Worm (Caenorhabditis elegans) whole organism, young adult: Measurements from ENCODE around the gene B0507.3.

ENCODE experiments used
- B0336.3 ChIP-seq: fragments of 200-800 bp; sonication (Bioruptor generic); IDR thresholded peaks from 2 replicates; pipeline ENCODE4 v1.3.6; 2022; ENCODE audit warnings: missing genetic modification characterization, missing compliant biosample characterization
- C06A6.2 ChIP-seq: fragments of 200-800 bp; sonication (Bioruptor generic); conservative IDR thresholded peaks from 2 replicates; pipeline ENCODE4 v1.3.6; 2022; ENCODE audit warnings: missing genetic modification characterization, missing compliant biosample characterization
- C17E4.6 ChIP-seq: fragments of 200-800 bp; sonication (Bioruptor generic); IDR thresholded peaks from 2 replicates; pipeline ENCODE4 v1.3.6; 2022; ENCODE audit warnings: missing genetic modification reagents, missing genetic modification characterization, missing compliant biosample characterization
- F39B2.1 ChIP-seq: fragments of 200-800 bp; sonication (Bioruptor generic); IDR thresholded peaks from 2 replicates; pipeline ENCODE4 v1.3.6; 2022; ENCODE audit warnings: missing genetic modification reagents, missing genetic modification characterization, missing compliant biosample characterization
- F49E8.2 ChIP-seq: sonication (generic microtip); optimal IDR thresholded peaks from 3 replicates; lab custom pipeline; 2017; ENCODE audit warnings: missing genetic modification characterization, mild to moderate bottlenecking, missing compliant biosample characterization, antibody characterized with exemption, moderate library complexity; ENCODE audit not compliant: insufficient read depth
- F57C9.4 ChIP-seq: sonication (generic microtip); optimal IDR thresholded peaks from 2 replicates; lab custom pipeline; 2017; ENCODE audit warnings: mild to moderate bottlenecking, missing genetic modification characterization, missing compliant biosample characterization
- K12H6.12 ChIP-seq: fragments of 200-800 bp; sonication (Bioruptor generic); optimal IDR thresholded peaks from 2 replicates; lab custom pipeline; 2018; ENCODE audit warnings: mild to moderate bottlenecking, missing genetic modification characterization, missing compliant biosample characterization
- T26A5.8 ChIP-seq: sonication (generic microtip); optimal IDR thresholded peaks from 2 replicates; lab custom pipeline; 2016; ENCODE audit warnings: missing genetic modification characterization, missing compliant biosample characterization
- Y53G8AR.9 ChIP-seq: fragments of 200-800 bp; sonication (Bioruptor generic); conservative IDR thresholded peaks from 2 replicates; pipeline ENCODE4 v1.3.6; 2022; ENCODE audit warnings: missing genetic modification reagents, missing genetic modification characterization, missing compliant biosample characterization
- Y67H2A.10 ChIP-seq: fragments of 200-800 bp; sonication (Bioruptor generic); conservative IDR thresholded peaks from 2 replicates; pipeline ENCODE4 v1.3.6; 2022; ENCODE audit warnings: missing genetic modification reagents, missing genetic modification characterization, missing compliant biosample characterization
- ama-1 ChIP-seq, 3 experiments: fragments of 150-350 bp in 1 of 3; sonication (generic microtip) in 2 of 3; optimal IDR thresholded peaks; 2 replicates each; lab custom pipeline; 2014 to 2018; ENCODE audit warnings: missing biosample characterization in 2 of 3, missing genetic modification characterization in 2 of 3, missing genetic modification reagents in 2 of 3
- atf-7 ChIP-seq: sonication (generic microtip); optimal IDR thresholded peaks from 2 replicates; lab custom pipeline; 2017; ENCODE audit warnings: mild to moderate bottlenecking, missing genetic modification characterization, missing compliant biosample characterization
- attf-6 ChIP-seq: fragments of 200-800 bp; sonication (Bioruptor generic); IDR thresholded peaks from 2 replicates; pipeline ENCODE4 v1.3.6; 2022; ENCODE audit warnings: missing genetic modification reagents, missing genetic modification characterization, missing compliant biosample characterization
- bed-1 ChIP-seq: fragments of 200-800 bp; sonication (Bioruptor generic); IDR thresholded peaks from 2 replicates; pipeline ENCODE4 v1.3.6; 2022; ENCODE audit warnings: missing genetic modification reagents, missing genetic modification characterization, missing compliant biosample characterization
- ceh-40 ChIP-seq: fragments of 200-800 bp; sonication (Bioruptor generic); IDR thresholded peaks from 2 replicates; pipeline ENCODE4 v1.3.6; 2022; ENCODE audit warnings: missing genetic modification characterization, missing compliant biosample characterization
- chd-7 ChIP-seq: sonication (generic microtip); optimal IDR thresholded peaks from 2 replicates; lab custom pipeline; 2016; ENCODE audit warnings: mild to moderate bottlenecking, missing genetic modification characterization, moderate library complexity, missing compliant biosample characterization
- dpl-1 ChIP-seq: fragments of 150-350 bp; optimal IDR thresholded peaks from 2 replicates; lab custom pipeline; 2014; ENCODE audit warnings: missing biosample characterization, missing genetic modification reagents, missing genetic modification characterization
- egl-18 ChIP-seq: fragments of 200-800 bp; sonication (Bioruptor generic); IDR thresholded peaks from 2 replicates; pipeline ENCODE4 v1.3.6; 2022; ENCODE audit warnings: missing genetic modification reagents, missing genetic modification characterization, missing compliant biosample characterization
- egl-44 ChIP-seq: fragments of 200-800 bp; sonication (Bioruptor generic); IDR thresholded peaks from 2 replicates; pipeline ENCODE4 v1.3.6; 2022; ENCODE audit warnings: missing genetic modification reagents, missing genetic modification characterization, missing compliant biosample characterization
- ets-4 ChIP-seq: fragments of 200-800 bp; sonication (Bioruptor generic); optimal IDR thresholded peaks from 2 replicates; lab custom pipeline; 2018; ENCODE audit warnings: mild to moderate bottlenecking, missing genetic modification characterization, missing compliant biosample characterization
- fkh-3 ChIP-seq: sonication (generic microtip); optimal IDR thresholded peaks from 2 replicates; lab custom pipeline; 2016; ENCODE audit warnings: mild to moderate bottlenecking, missing genetic modification characterization, missing compliant biosample characterization
- hsf-1 ChIP-seq: fragments of 200-800 bp; sonication (Bioruptor generic); IDR thresholded peaks from 2 replicates; pipeline ENCODE4 v1.3.6; 2022; ENCODE audit warnings: missing genetic modification reagents, missing genetic modification characterization, missing compliant biosample characterization
- let-526 ChIP-seq: fragments of 200-800 bp; sonication (Bioruptor generic); IDR thresholded peaks from 2 replicates; pipeline ENCODE4 v1.3.6; 2022; ENCODE audit warnings: missing genetic modification reagents, missing genetic modification characterization, missing compliant biosample characterization
- let-607 ChIP-seq, 2 experiments: fragments of 200-800 bp in 1 of 2; sonication (Bioruptor generic) in 1 of 2; sonication (generic microtip) in 1 of 2; optimal IDR thresholded peaks; 2 replicates each; lab custom pipeline; 2016 to 2018; ENCODE audit warnings: mild to moderate bottlenecking in 2 of 2, missing compliant biosample characterization in 2 of 2, missing genetic modification characterization in 2 of 2, moderate library complexity in 2 of 2, missing genotype in 1 of 2
- lin-26 ChIP-seq: fragments of 200-800 bp; sonication (Bioruptor generic); IDR thresholded peaks from 2 replicates; pipeline ENCODE4 v1.3.6; 2022; ENCODE audit warnings: missing genetic modification reagents, missing genetic modification characterization, missing compliant biosample characterization
- lin-35 ChIP-seq, 3 experiments: fragments of 150-350 bp in 2 of 3; sonication (generic microtip) in 1 of 3; optimal IDR thresholded peaks; 2 replicates each; lab custom pipeline; 2014 to 2018; ENCODE audit warnings: missing biosample characterization in 3 of 3, missing genetic modification characterization in 3 of 3, missing genetic modification reagents in 3 of 3
- lsy-27 ChIP-seq: sonication (generic microtip); optimal IDR thresholded peaks from 2 replicates; lab custom pipeline; 2017; ENCODE audit warnings: missing genetic modification characterization, mild to moderate bottlenecking, missing compliant biosample characterization, antibody characterized with exemption, missing genotype, borderline replicate concordance; ENCODE audit not compliant: insufficient read depth
- nfya-2 ChIP-seq: fragments of 200-800 bp; sonication (Bioruptor generic); IDR thresholded peaks from 2 replicates; pipeline ENCODE4 v1.3.6; 2022; ENCODE audit warnings: missing genetic modification reagents, missing genetic modification characterization, missing compliant biosample characterization
- nhr-80 ChIP-seq: sonication (generic microtip); optimal IDR thresholded peaks from 2 replicates; lab custom pipeline; 2016; ENCODE audit warnings: missing genetic modification characterization, missing compliant biosample characterization
- pbrm-1 ChIP-seq: fragments of 200-800 bp; sonication (Bioruptor generic); IDR thresholded peaks from 2 replicates; pipeline ENCODE4 v1.3.6; 2022; ENCODE audit warnings: missing genetic modification reagents, missing genetic modification characterization, missing compliant biosample characterization
- pha-4 ChIP-seq: fragments of 150-350 bp; sonication (generic microtip); optimal IDR thresholded peaks from 2 replicates; lab custom pipeline; 2014; ENCODE audit warnings: missing biosample characterization, missing genetic modification reagents, missing genetic modification characterization
- rec-8 ChIP-seq, 2 experiments: sonication (generic microtip); optimal IDR thresholded peaks; 2 replicates each; lab custom pipeline; 2016; ENCODE audit warnings: mild to moderate bottlenecking in 2 of 2, missing genetic modification characterization in 2 of 2, missing genetic modification reagents in 2 of 2, missing genotype in 2 of 2, missing biosample characterization in 1 of 2, missing compliant biosample characterization in 1 of 2, moderate library complexity in 1 of 2
- snpc-1.1 ChIP-seq: sonication (generic microtip); optimal IDR thresholded peaks from 2 replicates; lab custom pipeline; 2017; ENCODE audit warnings: missing genetic modification characterization, mild to moderate bottlenecking, missing compliant biosample characterization, antibody characterized with exemption, moderate library complexity, missing genotype, missing genetic modification reagents; ENCODE audit not compliant: insufficient read depth
- tbp1 ChIP-seq: fragments of 200-800 bp; sonication (Bioruptor generic); optimal IDR thresholded peaks from 2 replicates; lab custom pipeline; 2018; ENCODE audit warnings: mild to moderate bottlenecking, missing genetic modification characterization, missing compliant biosample characterization
- tbx-9 ChIP-seq: sonication (generic microtip); optimal IDR thresholded peaks from 2 replicates; lab custom pipeline; 2016; ENCODE audit warnings: borderline replicate concordance, missing genetic modification characterization, inconsistent platforms, missing compliant biosample characterization
- tlf-1 ChIP-seq: fragments of 200-800 bp; sonication (Bioruptor generic); optimal IDR thresholded peaks from 2 replicates; lab custom pipeline; 2018; ENCODE audit warnings: mild to moderate bottlenecking, missing genetic modification characterization, missing compliant biosample characterization
- unc-130 ChIP-seq: sonication (generic microtip); optimal IDR thresholded peaks from 2 replicates; lab custom pipeline; 2016; ENCODE audit warnings: missing genetic modification reagents, missing genetic modification characterization, missing compliant biosample characterization
- unc-62 ChIP-seq: fragments of 150-350 bp; optimal IDR thresholded peaks from 2 replicates; lab custom pipeline; 2014; ENCODE audit warnings: missing biosample characterization, missing genetic modification reagents, missing genetic modification characterization
- zfh-2 ChIP-seq: fragments of 200-800 bp; sonication (Bioruptor generic); conservative IDR thresholded peaks from 2 replicates; pipeline ENCODE4 v1.3.6; 2022; ENCODE audit warnings: missing genetic modification reagents, missing genetic modification characterization, missing compliant biosample characterization
- ztf-22 ChIP-seq: fragments of 200-800 bp; sonication (Bioruptor generic); optimal IDR thresholded peaks from 2 replicates; lab custom pipeline; 2018; ENCODE audit warnings: mild to moderate bottlenecking, missing genetic modification characterization, moderate library complexity, missing compliant biosample characterization
- ztf-26 ChIP-seq: sonication (generic microtip); optimal IDR thresholded peaks from 2 replicates; lab custom pipeline; 2017; ENCODE audit warnings: missing genetic modification characterization, missing compliant biosample characterization
- ztf-28 ChIP-seq: fragments of 200-800 bp; sonication (Bioruptor generic); IDR thresholded peaks from 2 replicates; pipeline ENCODE4 v1.3.6; 2022; ENCODE audit warnings: missing genetic modification reagents, missing genetic modification characterization, missing compliant biosample characterization

Gene B0507.3

DNA sequence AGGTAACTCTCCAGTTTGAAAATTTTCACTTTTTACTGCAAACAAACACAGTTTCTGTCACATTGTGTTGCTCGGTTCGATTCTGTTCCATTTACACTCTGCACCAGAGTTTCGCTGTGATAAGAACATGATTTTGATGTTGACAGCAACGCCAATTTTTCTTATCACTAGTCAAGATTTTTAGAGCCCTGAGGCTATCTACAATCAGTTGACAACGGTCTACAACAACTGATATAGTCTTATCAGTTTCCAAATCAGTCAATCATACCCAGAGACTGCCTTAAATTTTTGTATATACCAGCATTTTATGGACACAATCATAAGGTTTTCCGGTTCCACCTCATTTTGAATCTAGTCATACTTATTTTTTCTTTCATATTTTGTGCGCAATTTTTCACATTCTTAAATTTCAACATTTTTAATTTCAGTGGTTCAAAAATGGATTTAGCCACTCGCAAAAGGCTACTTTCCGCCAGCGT is at the start of gene B0507.3:
B0507.3 (plus strand) TSS at position 429 of the 479 bp plus-strand sequence.
- TF ChIP-seq lsy-27 (tag; lab: Kevin White, UChicago) (no peak), F39B2.1 (GFP tag; lab: Robert Waterston, UW) (no peak), chd-7 (tag; lab: Kevin White, UChicago) (no peak), tbp1 (GFP tag; lab: Kevin White, UChicago) (no peak), Y67H2A.10 (GFP tag; lab: Robert Waterston, UW) (no peak), nfya-2 (GFP tag; lab: Robert Waterston, UW) (no peak), ztf-22 (GFP tag; lab: Kevin White, UChicago) (peak; percentile 74), egl-44 (GFP tag; lab: Robert Waterston, UW) (peak; percentile 71), attf-6 (no peak), bed-1 (GFP tag; lab: Robert Waterston, UW) (no peak), unc-130 (no peak), pbrm-1 (no peak), rec-8 (tag; optimal IDR thresholded peaks at IDR 0.05; lab: Kevin White, UChicago) (no peak), let-607 (tag; optimal IDR thresholded peaks at IDR 0.05; lab: Kevin White, UChicago) (peak in 1 of 2 experiments; percentile 48), F49E8.2 (tag; lab: Kevin White, UChicago) (no peak), F57C9.4 (no peak), T26A5.8 (tag; lab: Kevin White, UChicago) (no peak), ets-4 (GFP tag; lab: Kevin White, UChicago) (peak; percentile 76), ztf-26 (no peak), lin-26 (no peak), ama-1 (optimal IDR thresholded peaks at IDR 0.05; lab: Kevin White, UChicago) (no peak), ama-1 (GFP tag; optimal IDR thresholded peaks at IDR 0.05; lab: Kevin White, UChicago) (no peak), lin-35 (GFP tag; optimal IDR thresholded peaks at IDR 0.05; lab: Kevin White, UChicago) (no peak), zfh-2 (GFP tag; lab: Robert Waterston, UW) (no peak), dpl-1 (no peak), B0336.3 (no peak), egl-18 (no peak), fkh-3 (tag; lab: Kevin White, UChicago) (no peak), ztf-28 (GFP tag; lab: Robert Waterston, UW) (no peak), Y53G8AR.9 (GFP tag; lab: Robert Waterston, UW) (no peak), atf-7 (tag; lab: Kevin White, UChicago) (peak; percentile 49), hsf-1 (GFP tag; lab: Robert Waterston, UW) (no peak), ceh-40 (GFP tag; lab: Robert Waterston, UW) (no peak), K12H6.12 (tag; lab: Kevin White, UChicago) (no peak), pha-4 (tag; lab: Kevin White, UChicago) (peak; percentile 54), tbx-9 (tag; lab: Kevin White, UChicago) (no peak), C17E4.6 (no peak), nhr-80 (tag; lab: Kevin White, UChicago) (peak; percentile 89), C06A6.2 (GFP tag; lab: Robert Waterston, UW) (no peak), tlf-1 (GFP tag; lab: Kevin White, UChicago) (peak; percentile 30), snpc-1.1 (tag; lab: Kevin White, UChicago) (no peak), unc-62 (peak; percentile 85), let-526 (GFP tag; lab: Robert Waterston, UW) (no peak)
